Fruit fly (Drosophila melanogaster) whole organism, pupa: Measurements from ENCODE around the gene zuc.

Source experiments
- CG10348 ChIP-seq: fragments of 200-800 bp; sonication (Bioruptor generic); IDR thresholded peaks from 2 replicates; pipeline ENCODE4 v1.3.6; 2022; ENCODE audit warnings: missing biosample characterization, missing genetic modification characterization
- CG12605 ChIP-seq: fragments of 200-800 bp; sonication (Bioruptor generic); IDR thresholded peaks from 2 replicates; pipeline ENCODE4 v1.3.6; 2022; ENCODE audit warnings: missing biosample characterization, missing genetic modification characterization
- CG13204 ChIP-seq: fragments of 200-800 bp; sonication (Bioruptor generic); optimal IDR thresholded peaks from 2 replicates; lab custom pipeline; 2018; ENCODE audit warnings: missing biosample characterization, mild to moderate bottlenecking, missing genetic modification characterization, moderate library complexity
- CG14655 ChIP-seq: fragments of 200-800 bp; sonication (Bioruptor generic); optimal IDR thresholded peaks from 3 replicates; lab custom pipeline; 2017; ENCODE audit warnings: mild to moderate bottlenecking, missing biosample characterization, missing genetic modification reagents, missing genetic modification characterization
- CG15710 ChIP-seq: fragments of 200-800 bp; sonication (Bioruptor generic); optimal IDR thresholded peaks from 2 replicates; lab custom pipeline; 2018; ENCODE audit warnings: missing biosample characterization, mild to moderate bottlenecking, missing genetic modification characterization, moderate library complexity
- CG17806 ChIP-seq: fragments of 200-800 bp; sonication (Bioruptor generic); optimal IDR thresholded peaks from 2 replicates; lab custom pipeline; 2018; ENCODE audit warnings: missing biosample characterization, mild to moderate bottlenecking, missing genetic modification characterization, moderate library complexity
- CG32121 ChIP-seq: fragments of 200-800 bp; sonication (Bioruptor generic); IDR thresholded peaks from 2 replicates; pipeline ENCODE4 v1.3.6; 2022; ENCODE audit warnings: missing biosample characterization, missing genetic modification characterization
- CG34367 ChIP-seq: fragments of 200-800 bp; sonication (Bioruptor generic); optimal IDR thresholded peaks from 2 replicates; lab custom pipeline; 2018; ENCODE audit warnings: missing biosample characterization, mild to moderate bottlenecking, missing genetic modification characterization
- CG4496 ChIP-seq: fragments of 200-800 bp; sonication (Bioruptor generic); IDR thresholded peaks from 3 replicates; pipeline ENCODE4 v1.3.6; 2022; ENCODE audit warnings: missing biosample characterization, missing genetic modification characterization
- CG8159 ChIP-seq: fragments of 200-800 bp; sonication (Bioruptor generic); optimal IDR thresholded peaks from 3 replicates; lab custom pipeline; 2018; ENCODE audit warnings: missing biosample characterization, mild to moderate bottlenecking, missing genetic modification characterization, moderate library complexity
- CG8301 ChIP-seq: fragments of 200-800 bp; sonication (Bioruptor generic); optimal IDR thresholded peaks from 2 replicates; lab custom pipeline; 2018; ENCODE audit warnings: missing biosample characterization, mild to moderate bottlenecking, missing genetic modification characterization
- CG9948 ChIP-seq: fragments of 200-800 bp; sonication (Bioruptor generic); optimal IDR thresholded peaks from 2 replicates; lab custom pipeline; 2018; ENCODE audit warnings: missing biosample characterization, mild to moderate bottlenecking, missing genetic modification characterization, moderate library complexity
- D1 ChIP-seq: fragments of 200-800 bp; sonication (Bioruptor generic); optimal IDR thresholded peaks from 2 replicates; lab custom pipeline; 2018; ENCODE audit warnings: missing biosample characterization, mild to moderate bottlenecking, missing genetic modification characterization, moderate library complexity
- EcR ChIP-seq: fragments of 200-800 bp; sonication (Bioruptor generic); optimal IDR thresholded peaks from 3 replicates; lab custom pipeline; 2019; ENCODE audit warnings: missing biosample characterization, missing genetic modification characterization, mild to moderate bottlenecking, moderate library complexity, missing genetic modification reagents
- Ets98B ChIP-seq: fragments of 200-800 bp; sonication (Bioruptor generic); IDR thresholded peaks from 2 replicates; pipeline ENCODE4 v1.3.6; 2022; ENCODE audit warnings: missing biosample characterization, missing genetic modification characterization
- Pif1A ChIP-seq: fragments of 200-800 bp; sonication (Bioruptor generic); optimal IDR thresholded peaks from 3 replicates; lab custom pipeline; 2016; ENCODE audit warnings: missing biosample characterization, missing genetic modification characterization
- Pif1B ChIP-seq: fragments of 200-800 bp; sonication (Bioruptor generic); optimal IDR thresholded peaks from 3 replicates; lab custom pipeline; 2016; ENCODE audit warnings: missing biosample characterization, missing genetic modification characterization
- Snoo ChIP-seq: fragments of 200-800 bp; sonication (Bioruptor generic); optimal IDR thresholded peaks from 3 replicates; lab custom pipeline; 2017; ENCODE audit warnings: missing biosample characterization, mild to moderate bottlenecking, missing genetic modification characterization, inconsistent platforms
- fd96Ca ChIP-seq: fragments of 200-800 bp; sonication (Bioruptor generic); IDR thresholded peaks from 3 replicates; pipeline ENCODE4 v1.3.6; 2022; ENCODE audit warnings: missing biosample characterization, missing genetic modification characterization
- gl ChIP-seq: fragments of 200-800 bp; sonication (Bioruptor generic); optimal IDR thresholded peaks from 2 replicates; lab custom pipeline; 2018; ENCODE audit warnings: missing biosample characterization, mild to moderate bottlenecking, missing genetic modification characterization
- rn ChIP-seq: fragments of 200-800 bp; sonication (Bioruptor generic); IDR thresholded peaks from 2 replicates; pipeline ENCODE4 v1.3.6; 2022; ENCODE audit warnings: missing biosample characterization, missing genetic modification characterization

The zuc gene

dm6 chr2L:12021193-12021592 lies 31.5 kb upstream of the zuc start:
- no peak for TF ChIP-seq Snoo (tag; lab: Kevin White, UChicago)

- TF ChIP-seq D1 (tag; lab: Kevin White, UChicago) (no peak), CG12605 (no peak), CG9948 (no peak), Ets98B (GFP tag; lab: Robert Waterston, UW) (no peak), fd96Ca (GFP tag; lab: Robert Waterston, UW) (no peak), CG32121 (GFP tag; lab: Robert Waterston, UW) (no peak), CG8301 (no peak), CG4496 (GFP tag; lab: Robert Waterston, UW) (no peak), CG10348 (GFP tag; lab: Robert Waterston, UW) (no peak), CG13204 (GFP tag; lab: Kevin White, UChicago) (no peak), CG8159 (no peak), rn (GFP tag; lab: Robert Waterston, UW) (no peak), EcR (GFP tag; lab: Kevin White, UChicago) (no peak), CG14655 (GFP tag; lab: Kevin White, UChicago) (no peak), gl (tag; lab: Kevin White, UChicago) (no peak), Pif1B (GFP tag; lab: Kevin White, UChicago) (no peak), Pif1A (GFP tag; lab: Kevin White, UChicago) (no peak)
Observed at dm6 chr2L:12020735-12021134, 31.1 kb upstream of the zuc start, which contains the start of gene Wdr81. Gene Wdr81 (minus strand): TSS chr2L:12020960.

dm6 chr2L:12013741-12014393 lies 24.2 kb upstream of the zuc start:
- TF ChIP-seq Snoo (tag; lab: Kevin White, UChicago) = peak; percentile 62
- TF ChIP-seq CG4496 (GFP tag; lab: Robert Waterston, UW) = peak; percentile 68
- peak; percentile 100 for TF ChIP-seq EcR (GFP tag; lab: Kevin White, UChicago)
- peak; percentile 32 for TF ChIP-seq CG17806 (tag; lab: Kevin White, UChicago)
- TF ChIP-seq CG8159 = peak; percentile 21
- TF ChIP-seq Pif1B (GFP tag; lab: Kevin White, UChicago) = peak; percentile 36
- TF ChIP-seq fd96Ca (GFP tag; lab: Robert Waterston, UW) = peak; percentile 67; the same call in 2 of the 3 replicates
- peak; percentile 33 for TF ChIP-seq CG8301
- peak; percentile 85 for TF ChIP-seq gl (tag; lab: Kevin White, UChicago)
- TF ChIP-seq CG12605 = peak; percentile 42
- TF ChIP-seq CG14655 (GFP tag; lab: Kevin White, UChicago) = no peak
- TF ChIP-seq CG34367 (tag; lab: Kevin White, UChicago) = peak; percentile 29
- TF ChIP-seq CG9948 = no peak
- no peak for TF ChIP-seq D1 (tag; lab: Kevin White, UChicago)
- TF ChIP-seq CG13204 (GFP tag; lab: Kevin White, UChicago) = peak; percentile 98
- TF ChIP-seq CG15710 = peak; percentile 30
- no peak for TF ChIP-seq rn (GFP tag; lab: Robert Waterston, UW)
- peak; percentile 38 for TF ChIP-seq Pif1A (GFP tag; lab: Kevin White, UChicago)
- TF ChIP-seq CG10348 (GFP tag; lab: Robert Waterston, UW) = no peak

dm6 chr2L:12013243-12013642 lies 23.6 kb upstream of the zuc start:
- TF ChIP-seq CG8301 = no peak
- TF ChIP-seq CG17806 (tag; lab: Kevin White, UChicago) = peak; percentile 34
- no peak for TF ChIP-seq CG13204 (GFP tag; lab: Kevin White, UChicago)
- peak; percentile 10 for TF ChIP-seq CG34367 (tag; lab: Kevin White, UChicago)
- TF ChIP-seq Snoo (tag; lab: Kevin White, UChicago) = no peak
- no peak for TF ChIP-seq Pif1A (GFP tag; lab: Kevin White, UChicago)
- TF ChIP-seq CG8159 = peak; percentile 57
- TF ChIP-seq Pif1B (GFP tag; lab: Kevin White, UChicago) = peak; percentile 0
- TF ChIP-seq CG9948 = peak; percentile 31
- no peak for TF ChIP-seq CG10348 (GFP tag; lab: Robert Waterston, UW)
- peak; percentile 37 for TF ChIP-seq CG15710

- TF ChIP-seq CG8159 (peak; percentile 64), gl (tag; lab: Kevin White, UChicago) (peak; percentile 48), Pif1B (GFP tag; lab: Kevin White, UChicago) (peak; percentile 73), EcR (GFP tag; lab: Kevin White, UChicago) (peak; percentile 100), CG4496 (GFP tag; lab: Robert Waterston, UW) (no peak), CG9948 (peak; percentile 35), CG12605 (no peak), CG15710 (peak; percentile 54), CG32121 (GFP tag; lab: Robert Waterston, UW) (no peak), D1 (tag; lab: Kevin White, UChicago) (no peak), rn (GFP tag; lab: Robert Waterston, UW) (no peak), Pif1A (GFP tag; lab: Kevin White, UChicago) (no peak), CG10348 (GFP tag; lab: Robert Waterston, UW) (no peak), CG17806 (tag; lab: Kevin White, UChicago) (peak; percentile 51), CG14655 (GFP tag; lab: Kevin White, UChicago) (peak; percentile 67), CG13204 (GFP tag; lab: Kevin White, UChicago) (peak; percentile 96), fd96Ca (GFP tag; lab: Robert Waterston, UW) (no peak), Snoo (tag; lab: Kevin White, UChicago) (peak; percentile 66), CG34367 (tag; lab: Kevin White, UChicago) (peak; percentile 13), Ets98B (GFP tag; lab: Robert Waterston, UW) (no peak), CG8301 (peak; percentile 58)
- TF ChIP-seq, all 21 proteins: peak for 12
Observed at dm6 chr2L:12011682-12012655, 22.3 kb upstream of the zuc start.
